Fruit fly (Drosophila melanogaster) whole organism, embryonic: ENCODE measurements around the gene HP5.

Experiments
- Antp ChIP-seq: fragments of 200-800 bp; sonication (Bioruptor generic); optimal IDR thresholded peaks from 3 replicates; lab custom pipeline; 2016; ENCODE audit warnings: missing biosample characterization, missing genetic modification characterization
- Awh ChIP-seq: fragments of 200-800 bp; sonication (Bioruptor generic); IDR thresholded peaks from 2 replicates; pipeline ENCODE4, ENCODE4 v1.3.6; 2022; ENCODE audit warnings: missing biosample characterization, missing genetic modification characterization
- C15 ChIP-seq: fragments of 200-800 bp; sonication (Bioruptor generic); IDR thresholded peaks from 3 replicates; pipeline ENCODE4 v1.3.6; 2022; ENCODE audit warnings: missing biosample characterization, missing genetic modification characterization
- CG11560 ChIP-seq: fragments of 200-800 bp; sonication (Bioruptor generic); IDR thresholded peaks from 3 replicates; pipeline ENCODE4 v1.3.6; 2022; ENCODE audit warnings: missing biosample characterization, missing genetic modification characterization
- CG12769 ChIP-seq: fragments of 200-800 bp; sonication (Bioruptor generic); optimal IDR thresholded peaks from 2 replicates; lab custom pipeline; 2019; ENCODE audit warnings: missing biosample characterization, mild to moderate bottlenecking, missing genetic modification characterization, moderate library complexity
- CG13894 ChIP-seq: fragments of 200-800 bp; sonication (Bioruptor generic); optimal IDR thresholded peaks from 3 replicates; lab custom pipeline; 2018; ENCODE audit warnings: missing biosample characterization, mild to moderate bottlenecking, missing genetic modification characterization, moderate library complexity
- CG17186 ChIP-seq: fragments of 200-800 bp; sonication (Bioruptor generic); optimal IDR thresholded peaks from 3 replicates; lab custom pipeline; 2017; ENCODE audit warnings: missing biosample characterization, missing genetic modification reagents, missing genetic modification characterization
- CG17612 ChIP-seq: fragments of 200-800 bp; sonication (Bioruptor generic); IDR thresholded peaks from 2 replicates; pipeline ENCODE4 v1.3.6; 2022; ENCODE audit warnings: missing biosample characterization, missing genetic modification characterization
- CG2678 ChIP-seq: fragments of 200-800 bp; sonication (Bioruptor generic); optimal IDR thresholded peaks from 3 replicates; lab custom pipeline; 2019; ENCODE audit warnings: missing biosample characterization, mild to moderate bottlenecking, missing genetic modification characterization, moderate library complexity
- CG2875 ChIP-seq: fragments of 200-800 bp; sonication (Bioruptor generic); optimal IDR thresholded peaks from 2 replicates; lab custom pipeline; 2017; ENCODE audit warnings: missing biosample characterization, mild to moderate bottlenecking, missing genetic modification characterization, missing genetic modification reagents
- CG30020 ChIP-seq: fragments of 200-800 bp; optimal IDR thresholded peaks from 2 replicates; lab custom pipeline; 2019; ENCODE audit warnings: missing biosample characterization, mild to moderate bottlenecking, missing genetic modification characterization, moderate library complexity
- CG32772 ChIP-seq: fragments of 200-800 bp; sonication (Bioruptor generic); IDR thresholded peaks from 2 replicates; pipeline ENCODE4 v1.3.6; 2022; ENCODE audit warnings: missing biosample characterization, missing genetic modification characterization
- CG33213 ChIP-seq: fragments of 200-800 bp; sonication (Bioruptor generic); optimal IDR thresholded peaks from 3 replicates; lab custom pipeline; 2016; ENCODE audit warnings: missing biosample characterization, missing genetic modification characterization
- CG4328 ChIP-seq: fragments of 200-800 bp; sonication (Bioruptor generic); optimal IDR thresholded peaks from 3 replicates; lab custom pipeline; 2017; ENCODE audit warnings: missing biosample characterization, missing genetic modification reagents, missing genetic modification characterization
- CG4617 ChIP-seq: fragments of 200-800 bp; sonication (Bioruptor generic); optimal IDR thresholded peaks from 3 replicates; lab custom pipeline; 2016; ENCODE audit warnings: missing biosample characterization, missing genetic modification characterization, borderline replicate concordance
- CG4707 ChIP-seq: fragments of 200-800 bp; sonication (Bioruptor generic); optimal IDR thresholded peaks from 2 replicates; lab custom pipeline; 2018; ENCODE audit warnings: missing biosample characterization, mild to moderate bottlenecking, missing genetic modification characterization, moderate library complexity
- CG6654 ChIP-seq: fragments of 200-800 bp; sonication (Bioruptor generic); optimal IDR thresholded peaks from 2 replicates; lab custom pipeline; 2017; ENCODE audit warnings: missing biosample characterization, mild to moderate bottlenecking, missing genetic modification characterization
- CG6683 ChIP-seq: fragments of 200-800 bp; sonication (Bioruptor generic); optimal IDR thresholded peaks from 2 replicates; lab custom pipeline; 2017; ENCODE audit warnings: missing biosample characterization, mild to moderate bottlenecking, missing genetic modification characterization, missing genetic modification reagents
- CG6813 ChIP-seq: fragments of 200-800 bp; sonication (Bioruptor generic); optimal IDR thresholded peaks from 2 replicates; lab custom pipeline; 2017; ENCODE audit warnings: missing biosample characterization, missing genetic modification characterization, mild to moderate bottlenecking, moderate library complexity, missing genetic modification reagents
- CG9437 ChIP-seq: fragments of 200-800 bp; sonication (Bioruptor generic); optimal IDR thresholded peaks from 2 replicates; lab custom pipeline; 2018; ENCODE audit warnings: missing biosample characterization, mild to moderate bottlenecking, missing genetic modification characterization
- CrebB ChIP-seq: fragments of 200-800 bp; sonication (Bioruptor generic); optimal IDR thresholded peaks from 3 replicates; lab custom pipeline; 2018; ENCODE audit warnings: missing biosample characterization, mild to moderate bottlenecking, missing genetic modification characterization
- D ChIP-seq, 2 experiments: fragments of 200-800 bp in 1 of 2; fragments of >200 bp in 1 of 2; sonication (Bioruptor generic) in 1 of 2; optimal IDR thresholded peaks; 2 replicates in 1 of 2; 3 replicates in 1 of 2; lab custom pipeline; 2017; ENCODE audit warnings: mild to moderate bottlenecking in 1 of 2, missing biosample characterization in 1 of 2, missing genetic modification characterization in 1 of 2, missing genetic modification reagents in 1 of 2
- Doc3 ChIP-seq: fragments of 200-800 bp; sonication (Bioruptor generic); IDR thresholded peaks from 3 replicates; pipeline ENCODE4 v1.3.6; 2022; ENCODE audit warnings: missing biosample characterization, missing genetic modification characterization; ENCODE audit not compliant: partially characterized antibody
- Dref ChIP-seq: fragments of 200-800 bp; sonication (Bioruptor generic); IDR thresholded peaks from 2 replicates; pipeline ENCODE4 v1.3.6; 2022; ENCODE audit warnings: missing biosample characterization, missing genetic modification characterization
- Drgx ChIP-seq: fragments of 200-800 bp; sonication (Bioruptor generic); IDR thresholded peaks from 2 replicates; pipeline ENCODE4 v1.3.6; 2022; ENCODE audit warnings: missing biosample characterization, missing genetic modification characterization
- Eip74EF ChIP-seq, 2 experiments: fragments of 200-800 bp in 1 of 2; fragments of >200 bp in 1 of 2; sonication (Bioruptor generic) in 1 of 2; optimal IDR thresholded peaks; 2 replicates each; lab custom pipeline; 2017 to 2019; ENCODE audit warnings: missing biosample characterization in 2 of 2, missing genetic modification characterization in 2 of 2, mild to moderate bottlenecking in 1 of 2, moderate library complexity in 1 of 2
- Fer2 ChIP-seq: fragments of 200-800 bp; sonication (Bioruptor generic); optimal IDR thresholded peaks from 2 replicates; lab custom pipeline; 2018; ENCODE audit warnings: missing biosample characterization, mild to moderate bottlenecking, missing genetic modification characterization, moderate library complexity
- Fer3 ChIP-seq: fragments of 200-800 bp; sonication (Bioruptor generic); optimal IDR thresholded peaks from 2 replicates; lab custom pipeline; 2018; ENCODE audit warnings: missing biosample characterization, mild to moderate bottlenecking, missing genetic modification characterization, moderate library complexity
- H2.0 ChIP-seq: fragments of 200-800 bp; sonication (Bioruptor generic); IDR thresholded peaks from 2 replicates; pipeline ENCODE4 v1.3.6; 2022; ENCODE audit warnings: missing biosample characterization, missing genetic modification characterization
- HLHmδ ChIP-seq: fragments of 200-800 bp; sonication (Bioruptor generic); optimal IDR thresholded peaks from 2 replicates; lab custom pipeline; 2018; ENCODE audit warnings: missing biosample characterization, mild to moderate bottlenecking, missing genetic modification characterization, moderate library complexity
- HmgD ChIP-seq: fragments of 200-800 bp; sonication (Bioruptor generic); optimal IDR thresholded peaks from 3 replicates; lab custom pipeline; 2016; ENCODE audit warnings: missing biosample characterization, missing genetic modification characterization
- Rfx ChIP-seq: fragments of 200-800 bp; sonication (Bioruptor generic); IDR thresholded peaks from 2 replicates; pipeline ENCODE4 v1.3.6; 2022; ENCODE audit warnings: missing biosample characterization, missing genetic modification characterization
- Ssrp ChIP-seq: fragments of 200-800 bp; sonication (Bioruptor generic); optimal IDR thresholded peaks from 2 replicates; lab custom pipeline; 2018; ENCODE audit warnings: missing biosample characterization, mild to moderate bottlenecking, missing genetic modification characterization, moderate library complexity
- Tbp ChIP-seq: fragments of >200 bp; optimal IDR thresholded peaks from 2 replicates; lab custom pipeline; 2018; ENCODE audit warnings: missing biosample characterization, missing genetic modification characterization
- ab ChIP-seq: fragments of 200-800 bp; sonication (Bioruptor generic); optimal IDR thresholded peaks from 2 replicates; lab custom pipeline; 2016; ENCODE audit warnings: missing biosample characterization, missing genetic modification characterization
- al ChIP-seq: fragments of 200-800 bp; sonication (Bioruptor generic); IDR thresholded peaks from 2 replicates; pipeline ENCODE4 v1.3.6; 2022; ENCODE audit warnings: missing biosample characterization, missing genetic modification characterization
- crol ChIP-seq: fragments of 200-800 bp; sonication (Bioruptor generic); IDR thresholded peaks from 2 replicates; pipeline ENCODE4 v1.3.6; 2022; ENCODE audit warnings: missing biosample characterization, missing genetic modification characterization
- gsb-n ChIP-seq: fragments of 200-800 bp; sonication (Bioruptor generic); optimal IDR thresholded peaks from 3 replicates; lab custom pipeline; 2018; ENCODE audit warnings: missing biosample characterization, mild to moderate bottlenecking, missing genetic modification characterization
- ind ChIP-seq: fragments of 200-800 bp; sonication (Bioruptor generic); optimal IDR thresholded peaks from 3 replicates; lab custom pipeline; 2016; ENCODE audit warnings: missing biosample characterization, missing genetic modification characterization
- jumu ChIP-seq: fragments of 200-800 bp; sonication (Bioruptor generic); optimal IDR thresholded peaks from 3 replicates; lab custom pipeline; 2016; ENCODE audit warnings: missing biosample characterization, missing genetic modification characterization
- ken ChIP-seq: fragments of 200-800 bp; sonication (Bioruptor generic); IDR thresholded peaks from 3 replicates; pipeline ENCODE4 v1.3.6; 2022; ENCODE audit warnings: missing biosample characterization, missing genetic modification characterization
- klu ChIP-seq: fragments of 200-800 bp; sonication (Bioruptor generic); IDR thresholded peaks from 2 replicates; pipeline ENCODE4 v1.3.6; 2022; ENCODE audit warnings: missing biosample characterization, missing genetic modification characterization
- lola ChIP-seq, 3 experiments: fragments of >200 bp in 2 of 3; fragments of 200-800 bp in 1 of 3; sonication (Bioruptor generic) in 1 of 3; optimal IDR thresholded peaks; 2 replicates each; lab custom pipeline; 2017 to 2019; ENCODE audit warnings: missing biosample characterization in 3 of 3, missing genetic modification characterization in 3 of 3, mild to moderate bottlenecking in 1 of 3, moderate library complexity in 1 of 3
- luna ChIP-seq: fragments of 200-800 bp; sonication (Bioruptor generic); optimal IDR thresholded peaks from 2 replicates; lab custom pipeline; 2016; ENCODE audit warnings: missing biosample characterization, missing genetic modification characterization
- nau ChIP-seq: fragments of 200-800 bp; sonication (Bioruptor generic); optimal IDR thresholded peaks from 3 replicates; lab custom pipeline; 2017; ENCODE audit warnings: missing biosample characterization, mild to moderate bottlenecking, missing genetic modification characterization, missing genetic modification reagents
- oc ChIP-seq: fragments of 200-800 bp; sonication (Bioruptor generic); optimal IDR thresholded peaks from 2 replicates; lab custom pipeline; 2018; ENCODE audit warnings: missing biosample characterization, mild to moderate bottlenecking, missing genetic modification characterization, moderate library complexity
- phol ChIP-seq: fragments of 200-800 bp; sonication (Bioruptor generic); optimal IDR thresholded peaks from 3 replicates; lab custom pipeline; 2018; ENCODE audit warnings: missing biosample characterization, mild to moderate bottlenecking, missing genetic modification characterization, moderate library complexity
- sisA ChIP-seq: fragments of 200-800 bp; sonication (Bioruptor generic); IDR thresholded peaks from 2 replicates; pipeline ENCODE4 v1.3.6; 2022; ENCODE audit warnings: missing biosample characterization, missing genetic modification characterization
- stc ChIP-seq: fragments of 200-800 bp; sonication (Bioruptor generic); IDR thresholded peaks from 2 replicates; pipeline ENCODE4 v1.3.6; 2022; ENCODE audit warnings: missing biosample characterization, missing genetic modification characterization

The HP5 gene

dm6 chrX:11446792-11447405 lies 7.7 kb upstream of the HP5 start (continued):
- TF ChIP-seq klu (peak; percentile 58), HmgD (GFP tag; lab: Kevin White, UChicago) (peak; percentile 9), CG17612 (GFP tag; lab: Robert Waterston, UW) (peak; percentile 61; the same call in 1 of the 2 replicates), H2.0 (GFP tag; lab: Robert Waterston, UW) (peak; percentile 75), CG6683 (GFP tag; lab: Kevin White, UChicago) (peak; percentile 54), CG4328 (GFP tag; lab: Kevin White, UChicago) (peak; percentile 2), nau (GFP tag; lab: Kevin White, UChicago) (peak; percentile 32), al (GFP tag; lab: Robert Waterston, UW) (peak; percentile 87), Tbp (no peak), CG13894 (tag; lab: Kevin White, UChicago) (peak; percentile 86), Dref (GFP tag; lab: Robert Waterston, UW) (no peak), CG33213 (GFP tag; lab: Kevin White, UChicago) (peak; percentile 50), oc (tag; lab: Kevin White, UChicago) (no peak), HLHmδ (GFP tag; lab: Kevin White, UChicago) (no peak), ken (GFP tag; lab: Robert Waterston, UW) (peak; percentile 77), Drgx (GFP tag; lab: Robert Waterston, UW) (peak; percentile 87), CG6813 (peak; percentile 55), Awh (GFP tag; lab: Robert Waterston, UW) (peak; percentile 73), ab (GFP tag; lab: Kevin White, UChicago) (peak; percentile 72), CG32772 (GFP tag; lab: Robert Waterston, UW) (peak; percentile 77), CG9437 (peak; percentile 3), lola (GFP tag; optimal IDR thresholded peaks at IDR 0.05; lab: Kevin White, UChicago) (no peak), CG4617 (GFP tag; lab: Kevin White, UChicago) (peak; percentile 14), Rfx (GFP tag; lab: Robert Waterston, UW) (peak; percentile 95), ind (GFP tag; lab: Kevin White, UChicago) (peak; percentile 89), CG17186 (no peak), CG6654 (GFP tag; lab: Kevin White, UChicago) (peak; percentile 55), CG12769 (tag; lab: Kevin White, UChicago) (peak; percentile 96), Fer2 (tag; lab: Kevin White, UChicago) (peak; percentile 69), Eip74EF (GFP tag; optimal IDR thresholded peaks at IDR 0.05; lab: Kevin White, UChicago) (peak in 1 of 2 experiments; percentile 17), sisA (peak; percentile 77), CG11560 (tag; lab: Robert Waterston, UW) (peak; percentile 69; the same call in 2 of the 3 replicates), C15 (GFP tag; lab: Robert Waterston, UW) (peak; percentile 76; the same call in 2 of the 3 replicates), jumu (GFP tag; lab: Kevin White, UChicago) (no peak), CG4707 (GFP tag; lab: Kevin White, UChicago) (no peak), Ssrp (tag; lab: Kevin White, UChicago) (peak; percentile 3), stc (GFP tag; lab: Robert Waterston, UW) (peak; percentile 73), phol (tag; lab: Kevin White, UChicago) (peak; percentile 43), D (optimal IDR thresholded peaks at IDR 0.05; lab: Kevin White, UChicago) (no peak), D (GFP tag; optimal IDR thresholded peaks at IDR 0.05; lab: Kevin White, UChicago) (peak; percentile 12), Antp (GFP tag; lab: Kevin White, UChicago) (peak; percentile 53), gsb-n (tag; lab: Kevin White, UChicago) (no peak), luna (GFP tag; lab: Kevin White, UChicago) (peak; percentile 78), CG2678 (tag; lab: Kevin White, UChicago) (peak; percentile 87), crol (no peak), Doc3 (GFP tag; lab: Robert Waterston, UW) (no peak), CG2875 (no peak), CG30020 (tag; lab: Kevin White, UChicago) (no peak), Fer3 (peak; percentile 91), CrebB (tag; lab: Kevin White, UChicago) (peak; percentile 71)
